Fruit fly (Drosophila melanogaster) whole organism, embryonic: ENCODE data around the gene St2.
A peak's percentile ranks its signal among the peaks of the same experiment; 100 is the strongest.

Experiments used
- C15 ChIP-seq: fragments of 200-800 bp; sonication (Bioruptor generic); IDR thresholded peaks from 3 replicates; pipeline ENCODE4 v1.3.6; 2022; ENCODE audit warnings: missing biosample characterization, missing genetic modification characterization
- CG10654 ChIP-seq: fragments of 200-800 bp; sonication (Bioruptor generic); optimal IDR thresholded peaks from 2 replicates; lab custom pipeline; 2016; ENCODE audit warnings: missing biosample characterization, missing genetic modification characterization
- CG12155 ChIP-seq: fragments of 200-800 bp; sonication (Bioruptor generic); optimal IDR thresholded peaks from 3 replicates; lab custom pipeline; 2016; ENCODE audit warnings: missing biosample characterization, missing genetic modification characterization
- CG12659 ChIP-seq: fragments of 200-800 bp; sonication (Bioruptor generic); optimal IDR thresholded peaks from 3 replicates; lab custom pipeline; 2017; ENCODE audit warnings: mild to moderate bottlenecking, missing biosample characterization, missing genetic modification reagents, missing genetic modification characterization
- CG13775 ChIP-seq: fragments of 200-800 bp; sonication (Bioruptor generic); optimal IDR thresholded peaks from 3 replicates; lab custom pipeline; 2017; ENCODE audit warnings: missing biosample characterization, mild to moderate bottlenecking, missing genetic modification characterization
- CG14667 ChIP-seq: fragments of 200-800 bp; sonication (Bioruptor generic); IDR thresholded peaks from 2 replicates; pipeline ENCODE4 v1.3.6; 2022; ENCODE audit warnings: missing biosample characterization, missing genetic modification characterization
- CG15479 ChIP-seq: fragments of 200-800 bp; sonication (Bioruptor generic); optimal IDR thresholded peaks from 3 replicates; lab custom pipeline; 2019; ENCODE audit warnings: missing biosample characterization, mild to moderate bottlenecking, missing genetic modification characterization, moderate library complexity
- CG1603 ChIP-seq: fragments of 200-800 bp; sonication (Bioruptor generic); optimal IDR thresholded peaks from 2 replicates; lab custom pipeline; 2019; ENCODE audit warnings: missing biosample characterization, mild to moderate bottlenecking, missing genetic modification characterization, moderate library complexity
- CG16779 ChIP-seq: fragments of 200-800 bp; sonication (Bioruptor generic); IDR thresholded peaks from 2 replicates; pipeline ENCODE4 v1.3.6; 2022; ENCODE audit warnings: missing biosample characterization, missing genetic modification characterization
- CG17829 ChIP-seq: fragments of 200-800 bp; optimal IDR thresholded peaks from 2 replicates; lab custom pipeline; 2019; ENCODE audit warnings: missing biosample characterization, mild to moderate bottlenecking, missing genetic modification characterization, moderate library complexity
- CG2875 ChIP-seq: fragments of 200-800 bp; sonication (Bioruptor generic); optimal IDR thresholded peaks from 2 replicates; lab custom pipeline; 2017; ENCODE audit warnings: missing biosample characterization, mild to moderate bottlenecking, missing genetic modification characterization, missing genetic modification reagents
- CG31224 ChIP-seq: fragments of 200-800 bp; sonication (Bioruptor generic); IDR thresholded peaks from 2 replicates; pipeline ENCODE4 v1.3.6; 2022; ENCODE audit warnings: missing biosample characterization, missing genetic modification characterization
- CG3847 ChIP-seq: fragments of 200-800 bp; sonication (Bioruptor generic); IDR thresholded peaks from 2 replicates; pipeline ENCODE4 v1.3.6; 2022; ENCODE audit warnings: missing biosample characterization, missing genetic modification characterization
- CG5953 ChIP-seq: fragments of 200-800 bp; sonication (Bioruptor generic); IDR thresholded peaks from 2 replicates; pipeline ENCODE4 v1.3.6; 2022; ENCODE audit warnings: missing biosample characterization, missing genetic modification characterization
- CG9797 ChIP-seq: fragments of 200-800 bp; sonication (Bioruptor generic); optimal IDR thresholded peaks from 3 replicates; lab custom pipeline; 2018; ENCODE audit warnings: missing biosample characterization, mild to moderate bottlenecking, missing genetic modification characterization
- CG9932 ChIP-seq: fragments of 200-800 bp; sonication (Bioruptor generic); IDR thresholded peaks from 2 replicates; pipeline ENCODE4 v1.3.6; 2022; ENCODE audit warnings: missing biosample characterization, missing genetic modification characterization
- Ets65A ChIP-seq: fragments of 200-800 bp; sonication (Bioruptor generic); peaks from one replicate; lab custom pipeline; 2016; ENCODE audit warnings: missing biosample characterization, missing genetic modification characterization
- HLHmδ ChIP-seq: fragments of 200-800 bp; sonication (Bioruptor generic); optimal IDR thresholded peaks from 2 replicates; lab custom pipeline; 2018; ENCODE audit warnings: missing biosample characterization, mild to moderate bottlenecking, missing genetic modification characterization, moderate library complexity
- Hmr ChIP-seq: fragments of 200-800 bp; sonication (Bioruptor generic); optimal IDR thresholded peaks from 3 replicates; lab custom pipeline; 2017; ENCODE audit warnings: mild to moderate bottlenecking, missing biosample characterization, missing genetic modification reagents, missing genetic modification characterization
- Hr39 ChIP-seq: fragments of >200 bp; optimal IDR thresholded peaks from 2 replicates; lab custom pipeline; 2017
- MESR4 ChIP-seq: fragments of 200-800 bp; sonication (Bioruptor generic); optimal IDR thresholded peaks from 2 replicates; lab custom pipeline; 2018; ENCODE audit warnings: missing biosample characterization, mild to moderate bottlenecking, missing genetic modification characterization, moderate library complexity
- Ptx1 ChIP-seq: fragments of 200-800 bp; sonication (Bioruptor generic); IDR thresholded peaks from 2 replicates; pipeline ENCODE4 v1.3.6; 2022; ENCODE audit warnings: missing biosample characterization, missing genetic modification characterization
- amos ChIP-seq: fragments of 200-800 bp; sonication (Bioruptor generic); IDR thresholded peaks from 2 replicates; pipeline ENCODE4 v1.3.6; 2022; ENCODE audit warnings: missing biosample characterization, missing genetic modification characterization; ENCODE audit not compliant: partially characterized antibody
- dan ChIP-seq: fragments of 200-800 bp; sonication (Bioruptor generic); IDR thresholded peaks from 2 replicates; pipeline ENCODE4 v1.3.6; 2022; ENCODE audit warnings: missing biosample characterization, missing genetic modification characterization
- emc ChIP-seq: fragments of 200-800 bp; sonication (Bioruptor generic); optimal IDR thresholded peaks from 2 replicates; lab custom pipeline; 2016; ENCODE audit warnings: missing biosample characterization, missing genetic modification characterization
- gem ChIP-seq: fragments of 200-800 bp; sonication (Bioruptor generic); optimal IDR thresholded peaks from 2 replicates; lab custom pipeline; 2019; ENCODE audit warnings: missing biosample characterization, mild to moderate bottlenecking, missing genetic modification characterization, moderate library complexity
- h ChIP-seq: fragments of >200 bp; optimal IDR thresholded peaks from 2 replicates; lab custom pipeline; 2017
- hkb ChIP-seq, 2 experiments: fragments of 200-800 bp in 1 of 2; fragments of >200 bp in 1 of 2; sonication (Bioruptor generic) in 1 of 2; IDR thresholded peaks in 1 of 2; optimal IDR thresholded peaks in 1 of 2; 2 replicates each; pipeline versions ENCODE4 v1.3.6 to Lab custom; 2017 to 2022; ENCODE audit warnings: missing biosample characterization in 1 of 2, missing genetic modification characterization in 1 of 2
- lov ChIP-seq, 2 experiments: fragments of 200-800 bp in 1 of 2; fragments of >200 bp in 1 of 2; sonication (Bioruptor generic) in 1 of 2; IDR thresholded peaks in 1 of 2; optimal IDR thresholded peaks in 1 of 2; 2 replicates in 1 of 2; 3 replicates in 1 of 2; pipeline versions ENCODE4 v1.3.6 to Lab custom; 2017 to 2022; ENCODE audit warnings: missing biosample characterization in 1 of 2, missing genetic modification characterization in 1 of 2
- mld ChIP-seq: fragments of 200-800 bp; sonication (Bioruptor generic); IDR thresholded peaks from 3 replicates; pipeline ENCODE4 v1.3.6; 2022; ENCODE audit warnings: missing biosample characterization, missing genetic modification characterization; ENCODE audit not compliant: partially characterized antibody
- odd ChIP-seq: fragments of 200-800 bp; sonication (Bioruptor generic); optimal IDR thresholded peaks from 2 replicates; lab custom pipeline; 2017; ENCODE audit warnings: missing biosample characterization, mild to moderate bottlenecking, missing genetic modification characterization
- pan ChIP-seq, 4 experiments: fragments of >200 bp in 3 of 4; fragments of 200-800 bp in 1 of 4; sonication (Bioruptor generic) in 1 of 4; optimal IDR thresholded peaks in 3 of 4; IDR thresholded peaks in 1 of 4; 2 replicates each; pipeline versions ENCODE4 v1.3.6 to Lab custom; 2017 to 2022; ENCODE audit warnings: missing biosample characterization in 2 of 4, missing genetic modification characterization in 2 of 4, mixed read lengths in 1 of 4
- phol ChIP-seq: fragments of 200-800 bp; sonication (Bioruptor generic); optimal IDR thresholded peaks from 3 replicates; lab custom pipeline; 2018; ENCODE audit warnings: missing biosample characterization, mild to moderate bottlenecking, missing genetic modification characterization, moderate library complexity
- pum ChIP-seq: fragments of 200-800 bp; sonication (Bioruptor generic); optimal IDR thresholded peaks from 2 replicates; lab custom pipeline; 2016; ENCODE audit warnings: missing biosample characterization, missing genetic modification characterization
- repo ChIP-seq: fragments of 200-800 bp; sonication (Bioruptor generic); optimal IDR thresholded peaks from 2 replicates; lab custom pipeline; 2016; ENCODE audit warnings: missing biosample characterization, missing genetic modification characterization
- ro ChIP-seq: fragments of 200-800 bp; sonication (Bioruptor generic); IDR thresholded peaks from 2 replicates; pipeline ENCODE4 v1.3.6; 2022; ENCODE audit warnings: missing biosample characterization, missing genetic modification characterization
- sens-2 ChIP-seq: fragments of 200-800 bp; sonication (Bioruptor generic); IDR thresholded peaks from 2 replicates; pipeline ENCODE4 v1.3.6; 2022; ENCODE audit warnings: missing biosample characterization, missing genetic modification characterization
- ssp ChIP-seq: fragments of 200-800 bp; sonication (Bioruptor generic); IDR thresholded peaks from 2 replicates; pipeline ENCODE4 v1.3.6; 2022; ENCODE audit warnings: missing biosample characterization, missing genetic modification characterization
- yki ChIP-seq: fragments of >200 bp; optimal IDR thresholded peaks from 3 replicates; lab custom pipeline; 2018
- zen2 ChIP-seq: fragments of 200-800 bp; sonication (Bioruptor generic); IDR thresholded peaks from 3 replicates; pipeline ENCODE4 v1.3.6; 2022; ENCODE audit warnings: missing biosample characterization, missing genetic modification characterization; ENCODE audit not compliant: partially characterized antibody

St2 gene

DNA sequence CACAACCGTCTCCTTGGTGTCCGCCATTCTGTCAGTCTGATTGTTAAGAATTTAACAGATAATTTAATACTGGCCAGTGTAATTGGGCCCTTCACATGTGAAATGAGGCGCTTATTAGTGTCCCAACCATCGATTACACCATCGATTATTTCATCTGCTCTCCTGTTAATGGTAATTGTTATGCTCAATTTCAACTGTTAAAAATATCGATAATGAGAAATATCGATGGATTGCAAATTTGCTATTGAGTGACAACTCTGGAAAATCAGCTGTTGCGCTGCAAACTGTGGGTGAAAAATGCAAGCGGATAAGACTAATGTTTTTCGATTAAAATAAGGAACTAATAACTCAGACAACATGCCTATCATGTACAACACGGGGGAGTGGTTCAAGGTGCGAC, 15.1 kb downstream of the St2 start, which contains the start of the genes TrpRS and Vps16A (continued):
- TF ChIP-seq HLHmδ (GFP tag; lab: Kevin White, UChicago) (no peak), pan (optimal IDR thresholded peaks at IDR 0.05; lab: Kevin White, UChicago) (no peak), pan (GFP tag; optimal IDR thresholded peaks at IDR 0.05 in 1 of 2, IDR thresholded peaks at IDR 0.05 in 1 of 2) (no peak), CG10654 (GFP tag; lab: Kevin White, UChicago) (no peak), CG9797 (GFP tag; lab: Kevin White, UChicago) (peak; percentile 5), CG16779 (GFP tag; lab: Robert Waterston, UW) (no peak), CG5953 (GFP tag; lab: Robert Waterston, UW) (no peak), CG15479 (GFP tag; lab: Kevin White, UChicago) (no peak), MESR4 (GFP tag; lab: Kevin White, UChicago) (peak; percentile 94), CG1603 (tag; lab: Kevin White, UChicago) (peak; percentile 88), CG3847 (peak; percentile 57), CG14667 (no peak), gem (tag; lab: Kevin White, UChicago) (no peak), Hmr (GFP tag; lab: Kevin White, UChicago) (no peak), sens-2 (GFP tag; lab: Robert Waterston, UW) (no peak), mld (GFP tag; lab: Robert Waterston, UW) (peak; percentile 98), amos (GFP tag; lab: Robert Waterston, UW) (peak; percentile 98), repo (GFP tag; lab: Kevin White, UChicago) (no peak), zen2 (GFP tag; lab: Robert Waterston, UW) (peak; percentile 99), h (lab: Kevin White, UChicago) (no peak), ro (GFP tag; lab: Robert Waterston, UW) (no peak), CG12659 (GFP tag; lab: Kevin White, UChicago) (peak; percentile 77), phol (tag; lab: Kevin White, UChicago) (peak; percentile 35), C15 (no peak), CG2875 (GFP tag; lab: Kevin White, UChicago) (no peak), CG12155 (GFP tag; lab: Kevin White, UChicago) (no peak), pum (GFP tag; lab: Kevin White, UChicago) (no peak), CG13775 (GFP tag; lab: Kevin White, UChicago) (no peak), Ptx1 (GFP tag; lab: Robert Waterston, UW) (no peak), lov (optimal IDR thresholded peaks at IDR 0.05; lab: Kevin White, UChicago) (no peak), lov (GFP tag; IDR thresholded peaks at IDR 0.05; lab: Robert Waterston, UW) (no peak), CG9932 (peak; percentile 37; the same call in 1 of the 2 replicates), emc (GFP tag; lab: Kevin White, UChicago) (no peak)
- TF ChIP-seq, all 482 proteins: peak for 107

DNA sequence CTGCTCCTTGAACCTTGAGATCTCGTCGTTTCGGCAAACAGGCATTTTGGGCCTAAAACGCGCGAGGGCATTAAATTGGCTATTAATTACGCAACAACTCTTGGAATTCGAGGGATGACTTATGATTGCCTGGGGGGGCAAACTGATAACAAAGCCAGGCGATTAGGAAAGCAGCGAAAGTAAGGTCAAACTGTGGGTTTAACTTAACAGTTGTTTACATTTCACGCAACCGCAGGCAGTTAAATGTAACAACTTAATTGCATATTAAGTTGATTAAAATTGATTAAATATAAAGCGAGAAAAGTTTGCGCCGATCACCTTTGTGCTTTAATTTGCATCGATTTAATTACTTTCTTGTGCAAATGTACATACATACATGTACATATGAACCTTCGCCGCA, 36.1 kb downstream of the St2 start:
- TF ChIP-seq yki (no peak), Ets65A (GFP tag; lab: Kevin White, UChicago) (peak; percentile 93)

DNA sequence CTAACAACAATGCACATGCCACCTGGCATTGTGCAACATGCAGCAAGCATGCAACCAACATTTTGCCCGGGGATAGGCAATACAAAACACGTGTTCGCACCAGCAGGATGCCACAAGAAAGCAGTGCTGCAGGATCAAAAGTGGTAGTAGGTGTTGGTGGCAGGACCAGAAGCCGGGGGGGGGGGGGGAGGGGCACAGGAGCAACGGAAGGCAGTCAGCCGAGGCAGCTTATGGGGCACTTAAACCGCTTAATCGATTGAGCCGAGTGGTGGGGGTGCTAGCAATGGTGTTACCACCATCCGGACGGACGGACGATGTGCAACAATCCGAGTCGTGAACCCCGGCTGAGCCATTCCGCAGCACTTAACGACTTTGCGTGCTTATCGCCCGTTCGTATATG, 45.5 kb downstream of the St2 start:
- TF ChIP-seq CG31224 (no peak), dan (GFP tag; lab: Robert Waterston, UW) (0 out of 2 replicates have a peak, but pooled peaks have one; percentile 23), CG17829 (tag; lab: Kevin White, UChicago) (no peak), Hmr (GFP tag; lab: Kevin White, UChicago) (no peak), hkb (optimal IDR thresholded peaks at IDR 0.05; lab: Kevin White, UChicago) (no peak), hkb (GFP tag; IDR thresholded peaks at IDR 0.05; lab: Robert Waterston, UW) (no peak), ssp (GFP tag; lab: Robert Waterston, UW) (0 out of 2 replicates have a peak, but pooled peaks have one; percentile 8), Hr39 (peak; percentile 74), odd (GFP tag; lab: Kevin White, UChicago) (no peak)
